Fruit fly (Drosophila melanogaster) whole organism, embryonic: Measurements from ENCODE around the gene CG14362.
A peak's percentile ranks its signal among the peaks of the same experiment; 100 is the strongest.

Experiments
- CG10565 ChIP-seq: fragments of 200-800 bp; sonication (Bioruptor generic); optimal IDR thresholded peaks from 3 replicates; lab custom pipeline; 2016; ENCODE audit warnings: missing biosample characterization, mild to moderate bottlenecking, missing genetic modification characterization
- CG11695 ChIP-seq: fragments of 200-800 bp; sonication (Bioruptor generic); IDR thresholded peaks from 3 replicates; pipeline ENCODE4 v1.3.6; 2022; ENCODE audit warnings: missing biosample characterization, missing genetic modification characterization
- CG11696 ChIP-seq: fragments of 200-800 bp; sonication (Bioruptor generic); IDR thresholded peaks from 2 replicates; pipeline ENCODE4 v1.3.6; 2022; ENCODE audit warnings: missing biosample characterization, missing genetic modification characterization
- CG12236 ChIP-seq: fragments of 200-800 bp; sonication (Bioruptor generic); optimal IDR thresholded peaks from 2 replicates; lab custom pipeline; 2016; ENCODE audit warnings: missing biosample characterization, missing genetic modification characterization
- CG1233 ChIP-seq: fragments of 200-800 bp; sonication (Bioruptor generic); optimal IDR thresholded peaks from 4 replicates; lab custom pipeline; 2018; ENCODE audit warnings: missing biosample characterization, mild to moderate bottlenecking, missing genetic modification characterization
- CG15073 ChIP-seq: fragments of 200-800 bp; sonication (Bioruptor generic); optimal IDR thresholded peaks from 2 replicates; lab custom pipeline; 2016; ENCODE audit warnings: missing biosample characterization, missing genetic modification characterization
- CG15696 ChIP-seq: fragments of 200-800 bp; sonication (Bioruptor generic); optimal IDR thresholded peaks from 2 replicates; lab custom pipeline; 2019; ENCODE audit warnings: missing biosample characterization, mild to moderate bottlenecking, missing genetic modification characterization, moderate library complexity
- CG1647 ChIP-seq: fragments of 200-800 bp; sonication (Bioruptor generic); optimal IDR thresholded peaks from 3 replicates; lab custom pipeline; 2016; ENCODE audit warnings: missing biosample characterization, missing genetic modification characterization
- CG17385 ChIP-seq: fragments of 200-800 bp; sonication (Bioruptor generic); optimal IDR thresholded peaks from 3 replicates; lab custom pipeline; 2018; ENCODE audit warnings: missing biosample characterization, mild to moderate bottlenecking, missing genetic modification characterization
- CG17802 ChIP-seq: fragments of 200-800 bp; sonication (Bioruptor generic); optimal IDR thresholded peaks from 2 replicates; lab custom pipeline; 2018; ENCODE audit warnings: missing biosample characterization, mild to moderate bottlenecking, missing genetic modification characterization, moderate library complexity
- CG17912 ChIP-seq: fragments of 200-800 bp; sonication (Bioruptor generic); optimal IDR thresholded peaks from 2 replicates; lab custom pipeline; 2018; ENCODE audit warnings: missing biosample characterization, mild to moderate bottlenecking, missing genetic modification characterization
- CG18262 ChIP-seq: fragments of 200-800 bp; optimal IDR thresholded peaks from 3 replicates; lab custom pipeline; 2019; ENCODE audit warnings: missing biosample characterization, mild to moderate bottlenecking, missing genetic modification characterization, moderate library complexity
- CG33213 ChIP-seq: fragments of 200-800 bp; sonication (Bioruptor generic); optimal IDR thresholded peaks from 3 replicates; lab custom pipeline; 2016; ENCODE audit warnings: missing biosample characterization, missing genetic modification characterization
- CG43689 ChIP-seq: fragments of 200-800 bp; sonication (Bioruptor generic); IDR thresholded peaks from 2 replicates; pipeline ENCODE4 v1.3.6; 2022; ENCODE audit warnings: missing biosample characterization, missing genetic modification characterization
- CG4404 ChIP-seq: fragments of 200-800 bp; sonication (Bioruptor generic); IDR thresholded peaks from 2 replicates; pipeline ENCODE4 v1.3.6; 2022; ENCODE audit warnings: missing biosample characterization, missing genetic modification characterization
- CG4707 ChIP-seq: fragments of 200-800 bp; sonication (Bioruptor generic); optimal IDR thresholded peaks from 2 replicates; lab custom pipeline; 2018; ENCODE audit warnings: missing biosample characterization, mild to moderate bottlenecking, missing genetic modification characterization, moderate library complexity
- CG6272 ChIP-seq: fragments of 200-800 bp; sonication (Bioruptor generic); IDR thresholded peaks from 2 replicates; pipeline ENCODE4 v1.3.6; 2022; ENCODE audit warnings: missing biosample characterization, missing genetic modification characterization
- CG6813 ChIP-seq: fragments of 200-800 bp; sonication (Bioruptor generic); optimal IDR thresholded peaks from 2 replicates; lab custom pipeline; 2017; ENCODE audit warnings: missing biosample characterization, missing genetic modification characterization, mild to moderate bottlenecking, moderate library complexity, missing genetic modification reagents
- CG8089 ChIP-seq: fragments of 200-800 bp; sonication (Bioruptor generic); optimal IDR thresholded peaks from 3 replicates; lab custom pipeline; 2016; ENCODE audit warnings: missing biosample characterization, missing genetic modification characterization
- CG9437 ChIP-seq: fragments of 200-800 bp; sonication (Bioruptor generic); optimal IDR thresholded peaks from 2 replicates; lab custom pipeline; 2018; ENCODE audit warnings: missing biosample characterization, mild to moderate bottlenecking, missing genetic modification characterization
- CG9876 ChIP-seq: fragments of 200-800 bp; sonication (Bioruptor generic); optimal IDR thresholded peaks from 2 replicates; lab custom pipeline; 2016; ENCODE audit warnings: missing biosample characterization, missing genetic modification characterization
- CkIIα-i1 ChIP-seq: fragments of 200-800 bp; sonication (Bioruptor generic); IDR thresholded peaks from 2 replicates; pipeline ENCODE4 v1.3.6; 2022; ENCODE audit warnings: missing biosample characterization, missing genetic modification characterization
- Dll ChIP-seq: fragments of 200-800 bp; sonication (Bioruptor generic); IDR thresholded peaks from 4 replicates; pipeline ENCODE4 v1.3.6; 2022; ENCODE audit warnings: missing biosample characterization, missing genetic modification characterization; ENCODE audit not compliant: partially characterized antibody
- E2f1 ChIP-seq: fragments of 200-800 bp; sonication (Bioruptor generic); IDR thresholded peaks from 2 replicates; pipeline ENCODE4 v1.3.6; 2022; ENCODE audit warnings: missing biosample characterization, missing genetic modification characterization
- ERR ChIP-seq: fragments of 200-800 bp; sonication (Bioruptor generic); optimal IDR thresholded peaks from 2 replicates; lab custom pipeline; 2016; ENCODE audit warnings: missing biosample characterization, missing genetic modification characterization
- Gug ChIP-seq: fragments of 200-800 bp; sonication (Bioruptor generic); IDR thresholded peaks from 4 replicates; pipeline ENCODE4 v1.3.6; 2022; ENCODE audit warnings: missing biosample characterization, missing genetic modification characterization
- NK7.1 ChIP-seq: fragments of 200-800 bp; sonication (Bioruptor generic); optimal IDR thresholded peaks from 3 replicates; lab custom pipeline; 2016; ENCODE audit warnings: missing biosample characterization, missing genetic modification characterization
- Nf-YB ChIP-seq: fragments of 200-800 bp; sonication (Bioruptor generic); optimal IDR thresholded peaks from 3 replicates; lab custom pipeline; 2019; ENCODE audit warnings: missing biosample characterization, mild to moderate bottlenecking, missing genetic modification characterization, moderate library complexity
- NfI ChIP-seq: fragments of 200-800 bp; sonication (Bioruptor generic); optimal IDR thresholded peaks from 3 replicates; lab custom pipeline; 2018; ENCODE audit warnings: missing biosample characterization, mild to moderate bottlenecking, missing genetic modification characterization, moderate library complexity
- Sox100B ChIP-seq: fragments of 200-800 bp; sonication (Bioruptor generic); optimal IDR thresholded peaks from 3 replicates; lab custom pipeline; 2018; ENCODE audit warnings: missing biosample characterization, mild to moderate bottlenecking, missing genetic modification characterization
- Ssrp ChIP-seq: fragments of 200-800 bp; sonication (Bioruptor generic); optimal IDR thresholded peaks from 2 replicates; lab custom pipeline; 2018; ENCODE audit warnings: missing biosample characterization, mild to moderate bottlenecking, missing genetic modification characterization, moderate library complexity
- Stat92E ChIP-seq, 3 experiments: fragments of >200 bp in 2 of 3; fragments of 200-800 bp in 1 of 3; sonication (Bioruptor generic) in 1 of 3; optimal IDR thresholded peaks; 2 replicates each; lab custom pipeline; 2017 to 2019; ENCODE audit warnings: missing biosample characterization in 3 of 3, missing genetic modification characterization in 3 of 3, mild to moderate bottlenecking in 1 of 3, moderate library complexity in 1 of 3
- cg ChIP-seq: fragments of 200-800 bp; sonication (Bioruptor generic); optimal IDR thresholded peaks from 3 replicates; lab custom pipeline; 2019; ENCODE audit warnings: missing biosample characterization, mild to moderate bottlenecking, missing genetic modification characterization, moderate library complexity
- crp ChIP-seq, 2 experiments: fragments of 200-800 bp; sonication (Bioruptor generic); optimal IDR thresholded peaks; 2 replicates in 1 of 2; 3 replicates in 1 of 2; lab custom pipeline; 2017; ENCODE audit warnings: missing biosample characterization in 2 of 2, missing genetic modification characterization in 2 of 2, mild to moderate bottlenecking in 1 of 2, moderate library complexity in 1 of 2
- dati ChIP-seq: fragments of 200-800 bp; sonication (Bioruptor generic); IDR thresholded peaks from 2 replicates; pipeline ENCODE4 v1.3.6; 2022; ENCODE audit warnings: missing biosample characterization, missing genetic modification characterization
- fd64A ChIP-seq: fragments of 200-800 bp; sonication (Bioruptor generic); optimal IDR thresholded peaks from 3 replicates; lab custom pipeline; 2018; ENCODE audit warnings: missing biosample characterization, mild to moderate bottlenecking, missing genetic modification characterization
- ftz-f1 ChIP-seq: fragments of 200-800 bp; sonication (Bioruptor generic); optimal IDR thresholded peaks from 2 replicates; lab custom pipeline; 2016; ENCODE audit warnings: missing biosample characterization, missing genetic modification characterization
- gem ChIP-seq: fragments of 200-800 bp; sonication (Bioruptor generic); optimal IDR thresholded peaks from 2 replicates; lab custom pipeline; 2019; ENCODE audit warnings: missing biosample characterization, mild to moderate bottlenecking, missing genetic modification characterization, moderate library complexity
- kay ChIP-seq: fragments of 200-800 bp; sonication (Bioruptor generic); optimal IDR thresholded peaks from 2 replicates; lab custom pipeline; 2016; ENCODE audit warnings: missing biosample characterization, missing genetic modification characterization
- lmd ChIP-seq: fragments of 200-800 bp; sonication (Bioruptor generic); IDR thresholded peaks from 2 replicates; pipeline ENCODE4 v1.3.6; 2022; ENCODE audit warnings: missing biosample characterization, missing genetic modification characterization
- onecut ChIP-seq: fragments of 200-800 bp; sonication (Bioruptor generic); IDR thresholded peaks from 2 replicates; pipeline ENCODE4 v1.3.6; 2022; ENCODE audit warnings: missing biosample characterization, missing genetic modification characterization
- peb ChIP-seq: fragments of 200-800 bp; sonication (Bioruptor generic); IDR thresholded peaks from 2 replicates; pipeline ENCODE4 v1.3.6; 2022; ENCODE audit warnings: missing biosample characterization, missing genetic modification characterization
- psq ChIP-seq: fragments of 200-800 bp; sonication (Bioruptor generic); optimal IDR thresholded peaks from 2 replicates; lab custom pipeline; 2017; ENCODE audit warnings: missing biosample characterization, missing genetic modification characterization
- run ChIP-seq: fragments of 200-800 bp; sonication (Bioruptor generic); optimal IDR thresholded peaks from 3 replicates; lab custom pipeline; 2018; ENCODE audit warnings: missing biosample characterization, mild to moderate bottlenecking, missing genetic modification characterization
- sc ChIP-seq, 3 experiments: fragments of >200 bp in 2 of 3; fragments of 200-800 bp in 1 of 3; sonication (Bioruptor generic) in 1 of 3; optimal IDR thresholded peaks; 2 replicates in 2 of 3; 3 replicates in 1 of 3; lab custom pipeline; 2017; ENCODE audit warnings: mild to moderate bottlenecking in 1 of 3, missing biosample characterization in 1 of 3, missing genetic modification characterization in 1 of 3, missing genetic modification reagents in 1 of 3
- so ChIP-seq: fragments of 200-800 bp; sonication (Bioruptor generic); IDR thresholded peaks from 3 replicates; pipeline ENCODE4 v1.3.6; 2022; ENCODE audit warnings: missing biosample characterization, missing genetic modification characterization
- sob ChIP-seq: fragments of 200-800 bp; sonication (Bioruptor generic); IDR thresholded peaks from 2 replicates; pipeline ENCODE4 v1.3.6; 2022; ENCODE audit warnings: missing biosample characterization, missing genetic modification characterization
- tgo ChIP-seq: fragments of 200-800 bp; sonication (Bioruptor generic); IDR thresholded peaks from 3 replicates; pipeline ENCODE4 v1.3.6; 2022; ENCODE audit warnings: missing biosample characterization, missing genetic modification characterization
- tna ChIP-seq: fragments of 200-800 bp; sonication (Bioruptor generic); IDR thresholded peaks from 2 replicates; pipeline ENCODE4 v1.3.6; 2022; ENCODE audit warnings: missing biosample characterization, missing genetic modification characterization; ENCODE audit not compliant: partially characterized antibody
- zen2 ChIP-seq: fragments of 200-800 bp; sonication (Bioruptor generic); IDR thresholded peaks from 3 replicates; pipeline ENCODE4 v1.3.6; 2022; ENCODE audit warnings: missing biosample characterization, missing genetic modification characterization; ENCODE audit not compliant: partially characterized antibody
- zfh2 ChIP-seq: fragments of 200-800 bp; sonication (Bioruptor generic); optimal IDR thresholded peaks from 2 replicates; lab custom pipeline; 2016; ENCODE audit warnings: missing biosample characterization, missing genetic modification characterization

CG14362 gene

dm6 chr3R:13892870-13893269 is 37.6 kb upstream of the CG14362 start (continued):
- 0 out of 3 replicates have a peak, but pooled peaks have one; percentile 15 for TF ChIP-seq tgo
- no peak for TF ChIP-seq dati (GFP tag; lab: Robert Waterston, UW)
- no peak for TF ChIP-seq CG8089 (GFP tag; lab: Kevin White, UChicago)
- TF ChIP-seq sob, result no peak
- TF ChIP-seq Stat92E (GFP tag; optimal IDR thresholded peaks at IDR 0.05; lab: Kevin White, UChicago), result no peak
- TF ChIP-seq ERR (GFP tag; lab: Kevin White, UChicago), result no peak
- no peak for TF ChIP-seq ftz-f1 (GFP tag; lab: Kevin White, UChicago)
- TF ChIP-seq NK7.1 (GFP tag; lab: Kevin White, UChicago), result no peak
- no peak for TF ChIP-seq Ssrp
- TF ChIP-seq crp (GFP tag; optimal IDR thresholded peaks at IDR 0.05; lab: Kevin White, UChicago), result no peak
- no peak for TF ChIP-seq psq (GFP tag; lab: Kevin White, UChicago)
- TF ChIP-seq gem (tag; lab: Kevin White, UChicago), result peak; percentile 68
- TF ChIP-seq lmd, result no peak; the same call in 1 of the 2 replicates
- TF ChIP-seq CG4404 (GFP tag; lab: Robert Waterston, UW), result no peak
- no peak for TF ChIP-seq CG1647 (GFP tag; lab: Kevin White, UChicago)
- TF ChIP-seq zfh2 (GFP tag; lab: Kevin White, UChicago), result no peak
- TF ChIP-seq peb, result no peak
- no peak for TF ChIP-seq sc (optimal IDR thresholded peaks at IDR 0.05; lab: Kevin White, UChicago)
- peak; percentile 13 for TF ChIP-seq sc (GFP tag; optimal IDR thresholded peaks at IDR 0.05; lab: Kevin White, UChicago)
- TF ChIP-seq Sox100B (GFP tag; lab: Kevin White, UChicago), result peak; percentile 44
- TF ChIP-seq CG17912 (GFP tag; lab: Kevin White, UChicago), result no peak
- no peak for TF ChIP-seq CG10565 (GFP tag; lab: Kevin White, UChicago)
- no peak for TF ChIP-seq CG9876 (GFP tag; lab: Kevin White, UChicago)
- no peak for TF ChIP-seq cg (GFP tag; lab: Kevin White, UChicago)
- no peak for TF ChIP-seq NfI (GFP tag; lab: Kevin White, UChicago)
- TF ChIP-seq CG18262 (tag; lab: Kevin White, UChicago), result peak; percentile 59
- no peak for TF ChIP-seq kay
- no peak for TF ChIP-seq CG15696 (tag; lab: Kevin White, UChicago)
- no peak for TF ChIP-seq zen2
- peak; percentile 41 for TF ChIP-seq fd64A
- TF ChIP-seq CG4707 (GFP tag; lab: Kevin White, UChicago), result no peak
- TF ChIP-seq run (tag; lab: Kevin White, UChicago), result no peak
- TF ChIP-seq tna (GFP tag; lab: Robert Waterston, UW), result no peak
- TF ChIP-seq CG9437 (GFP tag; lab: Kevin White, UChicago), result no peak
- TF ChIP-seq CG17802 (tag; lab: Kevin White, UChicago), result no peak
- no peak for TF ChIP-seq CG43689
- no peak for TF ChIP-seq CG1233
- no peak for TF ChIP-seq CG33213 (GFP tag; lab: Kevin White, UChicago)
- TF ChIP-seq CG11696 (GFP tag; lab: Robert Waterston, UW), result no peak
- no peak for TF ChIP-seq CG15073 (GFP tag; lab: Kevin White, UChicago)
- no peak for TF ChIP-seq CG6272 (GFP tag; lab: Robert Waterston, UW)
- no peak for TF ChIP-seq onecut (GFP tag; lab: Robert Waterston, UW)
- TF ChIP-seq CG11695 (GFP tag; lab: Robert Waterston, UW), result 0 out of 3 replicates have a peak, but pooled peaks have one; percentile 12
- no peak for TF ChIP-seq Dll (GFP tag; lab: Robert Waterston, UW)
- TF ChIP-seq Gug, result no peak
- TF ChIP-seq CG12236 (GFP tag; lab: Kevin White, UChicago), result no peak
- 0 out of 3 replicates have a peak, but pooled peaks have one; percentile 21 for TF ChIP-seq so (GFP tag; lab: Robert Waterston, UW)
- no peak for TF ChIP-seq Nf-YB (GFP tag; lab: Kevin White, UChicago)
- TF ChIP-seq CkIIα-i1 (GFP tag; lab: Robert Waterston, UW), result no peak
- TF ChIP-seq CG17385, result peak; percentile 23
- TF ChIP-seq E2f1 (GFP tag; lab: Robert Waterston, UW), result 0 out of 2 replicates have a peak, but pooled peaks have one; percentile 16
- TF ChIP-seq CG6813 (GFP tag; lab: Kevin White, UChicago), result no peak
